Fruit fly (Drosophila melanogaster): Measurements from ENCODE around the gene CG14374.

- no peak for TF ChIP-seq slou (GFP tag; optimal IDR thresholded peaks at IDR 0.05)
- no peak for TF ChIP-seq gt (GFP tag; IDR thresholded peaks at IDR 0.05)
- no peak for TF ChIP-seq CG12104 (GFP tag; optimal IDR thresholded peaks at IDR 0.05)
- no peak for TF ChIP-seq jigr1 (GFP tag; IDR thresholded peaks at IDR 0.05)
- no peak for TF ChIP-seq CG12299 (tag; optimal IDR thresholded peaks at IDR 0.05)
- TF ChIP-seq crol (GFP tag; IDR thresholded peaks at IDR 0.05): 0 out of 2 replicates have a peak, but pooled peaks have one; percentile 3
- no peak for TF ChIP-seq gcm (GFP tag; optimal IDR thresholded peaks at IDR 0.05)
- no peak for TF ChIP-seq pan (optimal IDR thresholded peaks at IDR 0.05)
- TF ChIP-seq pan (GFP tag; optimal IDR thresholded peaks at IDR 0.05 in 1 of 2, IDR thresholded peaks at IDR 0.05 in 1 of 2): no peak
- no peak for TF ChIP-seq CG10654 (GFP tag; optimal IDR thresholded peaks at IDR 0.05)
- TF ChIP-seq br (optimal IDR thresholded peaks at IDR 0.05): no peak
- no peak for TF ChIP-seq CG1792 (GFP tag; optimal IDR thresholded peaks at IDR 0.05)
- TF ChIP-seq otp (GFP tag; IDR thresholded peaks at IDR 0.05): no peak
- no peak for TF ChIP-seq CG13424 (tag; optimal IDR thresholded peaks at IDR 0.05)
- TF ChIP-seq CG16779 (GFP tag; IDR thresholded peaks at IDR 0.05): no peak
Observed at dm6 chr3R:13434325-13435168, 37.6 kb upstream of the CG14374 start, which contains the start of gene yrt.

All from whole organism, embryonic.